Worm (Caenorhabditis elegans) whole organism, young adult: Measurements from ENCODE around the gene myo-6.

Experiments
- D2030.7 ChIP-seq: fragments of 200-800 bp; sonication (Bioruptor generic); IDR thresholded peaks from 2 replicates; pipeline ENCODE4 v1.3.6; 2022; ENCODE audit warnings: missing genetic modification reagents, missing genetic modification characterization, missing compliant biosample characterization
- F10E7.11 ChIP-seq: sonication (generic microtip); optimal IDR thresholded peaks from 2 replicates; lab custom pipeline; 2017; ENCODE audit warnings: mild to moderate bottlenecking, missing genetic modification characterization, moderate library complexity, missing compliant biosample characterization
- F23B12.7 ChIP-seq: sonication (generic microtip); optimal IDR thresholded peaks from 2 replicates; lab custom pipeline; 2017; ENCODE audit warnings: missing genetic modification characterization, mild to moderate bottlenecking, missing compliant biosample characterization, antibody characterized with exemption, moderate library complexity; ENCODE audit not compliant: insufficient read depth
- F37B4.10 ChIP-seq: fragments of 200-800 bp; sonication (Bioruptor generic); IDR thresholded peaks from 2 replicates; pipeline ENCODE4 v1.3.6; 2022; ENCODE audit warnings: missing genetic modification characterization, missing compliant biosample characterization
- F52B5.7 ChIP-seq: sonication (generic microtip); optimal IDR thresholded peaks from 2 replicates; lab custom pipeline; 2016; ENCODE audit warnings: mild to moderate bottlenecking, missing genetic modification characterization, missing compliant biosample characterization
- K12H6.12 ChIP-seq: fragments of 200-800 bp; sonication (Bioruptor generic); optimal IDR thresholded peaks from 2 replicates; lab custom pipeline; 2018; ENCODE audit warnings: mild to moderate bottlenecking, missing genetic modification characterization, missing compliant biosample characterization
- Y79H2A.3 ChIP-seq: fragments of 200-800 bp; sonication (Bioruptor generic); conservative IDR thresholded peaks from 2 replicates; pipeline ENCODE4 v1.3.6; 2022; ENCODE audit warnings: missing genetic modification reagents, missing genetic modification characterization, missing compliant biosample characterization
- akir-1 ChIP-seq: fragments of 200-800 bp; sonication (Bioruptor generic); optimal IDR thresholded peaks from 2 replicates; lab custom pipeline; 2018; ENCODE audit warnings: mild to moderate bottlenecking, missing genetic modification characterization, moderate library complexity, missing compliant biosample characterization
- ama-1 ChIP-seq, 3 experiments: fragments of 150-350 bp in 1 of 3; sonication (generic microtip) in 2 of 3; optimal IDR thresholded peaks; 2 replicates each; lab custom pipeline; 2014 to 2018; ENCODE audit warnings: missing biosample characterization in 2 of 3, missing genetic modification characterization in 2 of 3, missing genetic modification reagents in 2 of 3
- atf-7 ChIP-seq: sonication (generic microtip); optimal IDR thresholded peaks from 2 replicates; lab custom pipeline; 2017; ENCODE audit warnings: mild to moderate bottlenecking, missing genetic modification characterization, missing compliant biosample characterization
- attf-5 ChIP-seq: fragments of 200-800 bp; sonication (Bioruptor generic); optimal IDR thresholded peaks from 2 replicates; lab custom pipeline; 2018; ENCODE audit warnings: mild to moderate bottlenecking, missing genetic modification characterization, missing compliant biosample characterization
- ccch-3 ChIP-seq: fragments of 200-800 bp; sonication (Bioruptor generic); optimal IDR thresholded peaks from 2 replicates; lab custom pipeline; 2018; ENCODE audit warnings: mild to moderate bottlenecking, missing genetic modification characterization, missing compliant biosample characterization
- cebp-1 ChIP-seq, 2 experiments: fragments of 200-800 bp in 1 of 2; sonication (Bioruptor generic) in 1 of 2; sonication (generic microtip) in 1 of 2; IDR thresholded peaks in 1 of 2; optimal IDR thresholded peaks in 1 of 2; 2 replicates each; pipeline versions ENCODE4 v1.3.6 to Lab custom; 2017 to 2022; ENCODE audit warnings: missing compliant biosample characterization in 2 of 2, missing genetic modification characterization in 2 of 2, mild to moderate bottlenecking in 1 of 2, missing genetic modification reagents in 1 of 2, moderate library complexity in 1 of 2
- egl-18 ChIP-seq: fragments of 200-800 bp; sonication (Bioruptor generic); IDR thresholded peaks from 2 replicates; pipeline ENCODE4 v1.3.6; 2022; ENCODE audit warnings: missing genetic modification reagents, missing genetic modification characterization, missing compliant biosample characterization
- egl-44 ChIP-seq: fragments of 200-800 bp; sonication (Bioruptor generic); IDR thresholded peaks from 2 replicates; pipeline ENCODE4 v1.3.6; 2022; ENCODE audit warnings: missing genetic modification reagents, missing genetic modification characterization, missing compliant biosample characterization
- hmg-1.2 ChIP-seq: fragments of 200-800 bp; sonication (Bioruptor generic); IDR thresholded peaks from 2 replicates; pipeline ENCODE4 v1.3.6; 2022; ENCODE audit warnings: missing genetic modification reagents, missing genetic modification characterization, missing compliant biosample characterization
- hsf-1 ChIP-seq: fragments of 200-800 bp; sonication (Bioruptor generic); IDR thresholded peaks from 2 replicates; pipeline ENCODE4 v1.3.6; 2022; ENCODE audit warnings: missing genetic modification reagents, missing genetic modification characterization, missing compliant biosample characterization
- lin-26 ChIP-seq: fragments of 200-800 bp; sonication (Bioruptor generic); IDR thresholded peaks from 2 replicates; pipeline ENCODE4 v1.3.6; 2022; ENCODE audit warnings: missing genetic modification reagents, missing genetic modification characterization, missing compliant biosample characterization
- lin-35 ChIP-seq, 3 experiments: fragments of 150-350 bp in 2 of 3; sonication (generic microtip) in 1 of 3; optimal IDR thresholded peaks; 2 replicates each; lab custom pipeline; 2014 to 2018; ENCODE audit warnings: missing biosample characterization in 3 of 3, missing genetic modification characterization in 3 of 3, missing genetic modification reagents in 3 of 3
- lin-40 ChIP-seq: sonication (generic microtip); optimal IDR thresholded peaks from 2 replicates; lab custom pipeline; 2016; ENCODE audit warnings: missing genetic modification characterization, mild to moderate bottlenecking, missing compliant biosample characterization, missing genotype, missing genetic modification reagents
- lsl-1 ChIP-seq: fragments of 200-800 bp; sonication (Bioruptor generic); optimal IDR thresholded peaks from 2 replicates; lab custom pipeline; 2018; ENCODE audit warnings: mild to moderate bottlenecking, missing genetic modification characterization, moderate library complexity, missing compliant biosample characterization
- madf-3 ChIP-seq: fragments of 200-800 bp; sonication (Bioruptor generic); IDR thresholded peaks from 2 replicates; pipeline ENCODE4 v1.3.6; 2022; ENCODE audit warnings: missing genetic modification reagents, missing genetic modification characterization, missing compliant biosample characterization
- mcd-1 ChIP-seq: fragments of 200-800 bp; sonication (Bioruptor generic); IDR thresholded peaks from 2 replicates; pipeline ENCODE4 v1.3.6; 2022; ENCODE audit warnings: missing genetic modification reagents, missing genetic modification characterization, missing compliant biosample characterization
- mel-28 ChIP-seq: sonication (generic microtip); optimal IDR thresholded peaks from 2 replicates; lab custom pipeline; 2016; ENCODE audit warnings: borderline replicate concordance, mild to moderate bottlenecking, missing genetic modification characterization, missing compliant biosample characterization
- mes-4 ChIP-seq: sonication (generic microtip); optimal IDR thresholded peaks from 2 replicates; lab custom pipeline; 2016; ENCODE audit warnings: missing genotype, missing genetic modification characterization, missing compliant biosample characterization
- nfya-2 ChIP-seq: fragments of 200-800 bp; sonication (Bioruptor generic); IDR thresholded peaks from 2 replicates; pipeline ENCODE4 v1.3.6; 2022; ENCODE audit warnings: missing genetic modification reagents, missing genetic modification characterization, missing compliant biosample characterization
- nfyb-1 ChIP-seq: fragments of 200-800 bp; sonication (Bioruptor generic); IDR thresholded peaks from 2 replicates; pipeline ENCODE4 v1.3.6; 2022; ENCODE audit warnings: missing genetic modification reagents, missing genetic modification characterization, missing compliant biosample characterization
- nhr-80 ChIP-seq: sonication (generic microtip); optimal IDR thresholded peaks from 2 replicates; lab custom pipeline; 2016; ENCODE audit warnings: missing genetic modification characterization, missing compliant biosample characterization
- nhr-90 ChIP-seq: sonication (generic microtip); optimal IDR thresholded peaks from 2 replicates; lab custom pipeline; 2016; ENCODE audit warnings: missing genotype, mild to moderate bottlenecking, missing genetic modification characterization, missing compliant biosample characterization
- pha-4 ChIP-seq: fragments of 150-350 bp; sonication (generic microtip); optimal IDR thresholded peaks from 2 replicates; lab custom pipeline; 2014; ENCODE audit warnings: missing biosample characterization, missing genetic modification reagents, missing genetic modification characterization
- sdz-38 ChIP-seq: sonication (generic microtip); optimal IDR thresholded peaks from 2 replicates; lab custom pipeline; 2016; ENCODE audit warnings: missing genotype, missing genetic modification characterization, missing compliant biosample characterization
- snpc-1.3 ChIP-seq: sonication (generic microtip); optimal IDR thresholded peaks from 2 replicates; lab custom pipeline; 2017; ENCODE audit warnings: missing genetic modification characterization, mild to moderate bottlenecking, missing compliant biosample characterization, antibody characterized with exemption, moderate library complexity, missing genotype, missing genetic modification reagents; ENCODE audit not compliant: insufficient read depth
- snpc-3.4 ChIP-seq: sonication (generic microtip); optimal IDR thresholded peaks from 2 replicates; lab custom pipeline; 2017; ENCODE audit warnings: missing genetic modification characterization, mild to moderate bottlenecking, missing compliant biosample characterization, antibody characterized with exemption, moderate library complexity, missing genotype, missing genetic modification reagents
- snpc-4 ChIP-seq, 5 experiments: fragments of 150-350 bp in 1 of 5; sonication (generic microtip) in 4 of 5; optimal IDR thresholded peaks; 2 replicates each; lab custom pipeline; 2014 to 2018; ENCODE audit warnings: missing genetic modification characterization in 5 of 5, missing biosample characterization in 3 of 5, antibody characterized with exemption in 2 of 5, mild to moderate bottlenecking in 2 of 5, missing compliant biosample characterization in 2 of 5, missing genotype in 2 of 5, moderate library complexity in 2 of 5, missing genetic modification reagents in 1 of 5
- sptf-2 ChIP-seq: fragments of 200-800 bp; sonication (Bioruptor generic); optimal IDR thresholded peaks from 2 replicates; lab custom pipeline; 2018; ENCODE audit warnings: mild to moderate bottlenecking, missing genetic modification characterization, missing compliant biosample characterization
- tbx-9 ChIP-seq: sonication (generic microtip); optimal IDR thresholded peaks from 2 replicates; lab custom pipeline; 2016; ENCODE audit warnings: borderline replicate concordance, missing genetic modification characterization, inconsistent platforms, missing compliant biosample characterization
- xnd-1 ChIP-seq: sonication (generic microtip); optimal IDR thresholded peaks from 2 replicates; lab custom pipeline; 2016; ENCODE audit warnings: missing genotype, missing genetic modification reagents, missing genetic modification characterization, missing compliant biosample characterization
- ztf-25 ChIP-seq: fragments of 200-800 bp; sonication (Bioruptor generic); IDR thresholded peaks from 2 replicates; pipeline ENCODE4 v1.3.6; 2022; ENCODE audit warnings: missing genetic modification reagents, missing genetic modification characterization, missing compliant biosample characterization
- ztf-28 ChIP-seq: fragments of 200-800 bp; sonication (Bioruptor generic); IDR thresholded peaks from 2 replicates; pipeline ENCODE4 v1.3.6; 2022; ENCODE audit warnings: missing genetic modification reagents, missing genetic modification characterization, missing compliant biosample characterization

myo-6 gene

ce11 chrIII:13409498-13409897 is at the start of gene myo-6:
Gene myo-6 (plus strand): TSS chrIII:13409798.
- TF ChIP-seq tbx-9 (tag; lab: Kevin White, UChicago) (no peak), sptf-2 (GFP tag; lab: Kevin White, UChicago) (no peak), snpc-1.3 (tag; lab: Kevin White, UChicago) (no peak)

- TF ChIP-seq K12H6.12 (peak; percentile 40), F23B12.7 (tag; lab: Kevin White, UChicago) (peak; percentile 41), attf-5 (GFP tag; lab: Kevin White, UChicago) (peak; percentile 67), snpc-3.4 (no peak), nhr-80 (tag; lab: Kevin White, UChicago) (peak; percentile 60), mcd-1 (no peak), hmg-1.2 (GFP tag; lab: Robert Waterston, UW) (peak; percentile 10; the same call in 1 of the 2 replicates)
- TF ChIP-seq, all 124 proteins: peak for 5
Measured at ce11 chrIII:13359847-13360246, 49.8 kb upstream of the myo-6 start.

ce11 chrIII:13370980-13371379 is 38.6 kb upstream of the myo-6 start, which contains the start of gene T03F6.9:
Gene T03F6.9 (minus strand): TSS chrIII:13371080.
- TF ChIP-seq nfya-2: no peak

- no peak for TF ChIP-seq ccch-3
- no peak for TF ChIP-seq egl-44 (GFP tag; lab: Robert Waterston, UW)
- no peak for TF ChIP-seq attf-5 (GFP tag; lab: Kevin White, UChicago)
- peak in 1 of 3 experiments; percentile 23 for TF ChIP-seq lin-35 (GFP tag; optimal IDR thresholded peaks at IDR 0.05; lab: Kevin White, UChicago)
- TF ChIP-seq atf-7 (tag; lab: Kevin White, UChicago): peak; percentile 5
- no peak for TF ChIP-seq cebp-1 (GFP tag; IDR thresholded peaks at IDR 0.05; lab: Robert Waterston, UW)
- TF ChIP-seq cebp-1 (tag; optimal IDR thresholded peaks at IDR 0.05; lab: Kevin White, UChicago): peak; percentile 80
- TF ChIP-seq madf-3 (GFP tag; lab: Robert Waterston, UW): no peak
- 0 out of 2 replicates have a peak, but pooled peaks have one; percentile 10 for TF ChIP-seq nfyb-1 (GFP tag; lab: Robert Waterston, UW)
- TF ChIP-seq D2030.7 (GFP tag; lab: Robert Waterston, UW): no peak
- TF ChIP-seq F23B12.7 (tag; lab: Kevin White, UChicago): no peak
- TF ChIP-seq egl-18: no peak
- TF ChIP-seq Y79H2A.3: no peak
Measured at ce11 chrIII:13376304-13376760, 33.3 kb upstream of the myo-6 start, which contains the start of gene lis-1. Gene lis-1 (minus strand): TSS chrIII:13376710.

- TF ChIP-seq ama-1 (optimal IDR thresholded peaks at IDR 0.05; lab: Kevin White, UChicago) (no peak), ama-1 (GFP tag; optimal IDR thresholded peaks at IDR 0.05; lab: Kevin White, UChicago) (no peak), tbx-9 (tag; lab: Kevin White, UChicago) (no peak), lin-26 (GFP tag; lab: Robert Waterston, UW) (no peak), lsl-1 (GFP tag; lab: Kevin White, UChicago) (no peak), akir-1 (GFP tag; lab: Kevin White, UChicago) (no peak), F37B4.10 (no peak), mes-4 (tag; lab: Kevin White, UChicago) (no peak), nhr-90 (no peak), snpc-4 (GFP tag; optimal IDR thresholded peaks at IDR 0.05; lab: Kevin White, UChicago) (no peak), snpc-4 (tag; optimal IDR thresholded peaks at IDR 0.05; lab: Kevin White, UChicago) (peak in 1 of 4 experiments; percentile 15), xnd-1 (tag; lab: Kevin White, UChicago) (no peak), F10E7.11 (no peak), pha-4 (tag; lab: Kevin White, UChicago) (no peak), F52B5.7 (tag; lab: Kevin White, UChicago) (no peak), ztf-28 (no peak), mel-28 (tag; lab: Kevin White, UChicago) (no peak), hsf-1 (GFP tag; lab: Robert Waterston, UW) (no peak), ztf-25 (no peak), lin-40 (tag; lab: Kevin White, UChicago) (peak; percentile 64), cebp-1 (GFP tag; IDR thresholded peaks at IDR 0.05; lab: Robert Waterston, UW) (peak; percentile 23; the same call in 1 of the 2 replicates), cebp-1 (tag; optimal IDR thresholded peaks at IDR 0.05; lab: Kevin White, UChicago) (no peak), sdz-38 (tag; lab: Kevin White, UChicago) (no peak)
Measured at ce11 chrIII:13377249-13377648, 32.3 kb upstream of the myo-6 start.
